Worm (Caenorhabditis elegans) whole organism, L4/young adult: Measurements from ENCODE around the gene alh-8.

Experiments
- W03F9.2 ChIP-seq: fragments of 150-350 bp; optimal IDR thresholded peaks from 2 replicates; lab custom pipeline; 2014; ENCODE audit warnings: missing biosample characterization, missing genetic modification characterization
- him-1 ChIP-seq: sonication (generic microtip); optimal IDR thresholded peaks from 2 replicates; lab custom pipeline; 2016; ENCODE audit warnings: missing genotype, missing genetic modification reagents, missing genetic modification characterization, missing compliant biosample characterization

DNA sequence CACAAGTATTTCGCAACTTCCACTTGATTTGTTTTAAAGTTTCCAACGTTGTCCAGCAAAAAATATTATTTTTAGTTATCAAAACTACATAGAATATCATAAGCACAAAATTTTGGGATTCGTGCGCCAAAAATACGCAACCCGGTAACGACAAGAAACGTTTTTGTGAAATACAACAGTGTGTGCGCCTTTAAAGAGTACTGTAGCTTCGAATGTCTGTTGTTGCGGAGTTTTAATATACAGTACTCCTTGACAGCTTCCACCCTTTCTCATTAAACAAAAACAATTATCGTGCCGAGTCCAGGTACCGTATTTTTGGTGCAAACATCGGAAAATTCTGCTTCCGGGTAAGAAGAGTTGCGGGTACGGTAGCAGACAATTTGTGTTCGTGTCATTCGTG is 48.6 kb upstream of the alh-8 start:
- no peak for TF ChIP-seq him-1 (tag; lab: Kevin White, UChicago)
- TF ChIP-seq W03F9.2 (tag; lab: Kevin White, UChicago): no peak
